Worm (Caenorhabditis elegans) whole organism, young adult: ENCODE data around the gene htp-2.

Experiments used
- Y53G8AR.9 ChIP-seq: fragments of 200-800 bp; sonication (Bioruptor generic); conservative IDR thresholded peaks from 2 replicates; pipeline ENCODE4 v1.3.6; 2022; ENCODE audit warnings: missing genetic modification reagents, missing genetic modification characterization, missing compliant biosample characterization
- ZK185.1 ChIP-seq: sonication (generic microtip); optimal IDR thresholded peaks from 2 replicates; lab custom pipeline; 2016; ENCODE audit warnings: mild to moderate bottlenecking, missing genetic modification characterization, missing compliant biosample characterization; ENCODE audit not compliant: poor library complexity, severe bottlenecking
- akir-1 ChIP-seq: fragments of 200-800 bp; sonication (Bioruptor generic); optimal IDR thresholded peaks from 2 replicates; lab custom pipeline; 2018; ENCODE audit warnings: mild to moderate bottlenecking, missing genetic modification characterization, moderate library complexity, missing compliant biosample characterization
- attf-5 ChIP-seq: fragments of 200-800 bp; sonication (Bioruptor generic); optimal IDR thresholded peaks from 2 replicates; lab custom pipeline; 2018; ENCODE audit warnings: mild to moderate bottlenecking, missing genetic modification characterization, missing compliant biosample characterization
- ceh-100 ChIP-seq: fragments of 200-800 bp; sonication (Bioruptor generic); IDR thresholded peaks from 2 replicates; pipeline ENCODE4 v1.3.6; 2022; ENCODE audit warnings: missing genetic modification reagents, missing genetic modification characterization, missing compliant biosample characterization
- dpl-1 ChIP-seq: fragments of 150-350 bp; optimal IDR thresholded peaks from 2 replicates; lab custom pipeline; 2014; ENCODE audit warnings: missing biosample characterization, missing genetic modification reagents, missing genetic modification characterization
- ets-4 ChIP-seq: fragments of 200-800 bp; sonication (Bioruptor generic); optimal IDR thresholded peaks from 2 replicates; lab custom pipeline; 2018; ENCODE audit warnings: mild to moderate bottlenecking, missing genetic modification characterization, missing compliant biosample characterization
- hsf-1 ChIP-seq: fragments of 200-800 bp; sonication (Bioruptor generic); IDR thresholded peaks from 2 replicates; pipeline ENCODE4 v1.3.6; 2022; ENCODE audit warnings: missing genetic modification reagents, missing genetic modification characterization, missing compliant biosample characterization
- rpc-1 ChIP-seq, 2 experiments: fragments of 150-350 bp in 1 of 2; sonication (generic microtip) in 1 of 2; optimal IDR thresholded peaks; 2 replicates each; lab custom pipeline; 2014 to 2018; ENCODE audit warnings: missing biosample characterization in 1 of 2, missing genetic modification characterization in 1 of 2, missing genetic modification reagents in 1 of 2, missing genotype in 1 of 2
- snpc-4 ChIP-seq, 5 experiments: fragments of 150-350 bp in 1 of 5; sonication (generic microtip) in 4 of 5; optimal IDR thresholded peaks; 2 replicates each; lab custom pipeline; 2014 to 2018; ENCODE audit warnings: missing genetic modification characterization in 5 of 5, missing biosample characterization in 3 of 5, antibody characterized with exemption in 2 of 5, mild to moderate bottlenecking in 2 of 5, missing compliant biosample characterization in 2 of 5, missing genotype in 2 of 5, moderate library complexity in 2 of 5, missing genetic modification reagents in 1 of 5
- unc-130 ChIP-seq: sonication (generic microtip); optimal IDR thresholded peaks from 2 replicates; lab custom pipeline; 2016; ENCODE audit warnings: missing genetic modification reagents, missing genetic modification characterization, missing compliant biosample characterization

DNA sequence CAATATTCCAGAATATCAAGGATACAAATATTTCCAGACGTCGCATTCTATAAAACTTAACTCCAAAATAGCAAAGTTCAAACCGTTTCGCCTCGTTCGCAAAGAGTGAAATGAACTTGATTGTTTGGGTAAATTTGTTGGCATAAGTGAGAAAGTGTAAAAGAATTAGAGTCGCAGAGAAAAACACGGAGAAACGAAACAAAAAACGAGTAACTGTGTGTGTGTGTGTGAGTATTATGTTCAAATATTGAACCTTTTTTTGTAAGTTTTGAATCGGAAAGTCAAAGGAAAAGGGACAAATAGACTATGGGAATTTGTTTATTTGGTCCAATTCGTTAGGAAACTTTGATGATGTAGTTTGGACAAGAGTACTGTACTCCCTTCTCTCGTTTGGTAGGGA, 12.3 kb downstream of the htp-2 start, which contains the start of gene acp-7:
- TF ChIP-seq Y53G8AR.9 (GFP tag; lab: Robert Waterston, UW), result no peak
- no peak for TF ChIP-seq attf-5 (GFP tag; lab: Kevin White, UChicago)
- TF ChIP-seq snpc-4 (GFP tag; optimal IDR thresholded peaks at IDR 0.05; lab: Kevin White, UChicago), result no peak
- no peak for TF ChIP-seq snpc-4 (tag; optimal IDR thresholded peaks at IDR 0.05; lab: Kevin White, UChicago)
- no peak for TF ChIP-seq rpc-1 (optimal IDR thresholded peaks at IDR 0.05; lab: Kevin White, UChicago)
- TF ChIP-seq rpc-1 (tag; optimal IDR thresholded peaks at IDR 0.05; lab: Kevin White, UChicago), result no peak
- no peak for TF ChIP-seq dpl-1
- no peak for TF ChIP-seq akir-1 (GFP tag; lab: Kevin White, UChicago)
- TF ChIP-seq ets-4 (GFP tag; lab: Kevin White, UChicago), result no peak
- TF ChIP-seq hsf-1 (GFP tag; lab: Robert Waterston, UW), result no peak
- TF ChIP-seq unc-130 (GFP tag; lab: Kevin White, UChicago), result no peak
- TF ChIP-seq ceh-100 (GFP tag; lab: Robert Waterston, UW), result no peak
- no peak for TF ChIP-seq ZK185.1 (tag; lab: Kevin White, UChicago)
